Worm (Caenorhabditis elegans) whole organism, L4 larva: ENCODE measurements around the gene pro-3.
A peak's percentile ranks its signal among the peaks of the same experiment; 100 is the strongest.

Experiments
- F26F4.8 ChIP-seq: fragments of 200-800 bp; sonication (Bioruptor generic); conservative IDR thresholded peaks from 2 replicates; pipeline ENCODE4 v1.3.6; 2022; ENCODE audit warnings: missing genetic modification characterization, missing compliant biosample characterization
- R02D3.7 ChIP-seq: fragments of 150-350 bp; sonication (generic microtip); optimal IDR thresholded peaks from 3 replicates; lab custom pipeline; 2014; ENCODE audit warnings: missing biosample characterization, missing genetic modification characterization
- ZK546.5 ChIP-seq, 2 experiments: sonication (generic microtip); optimal IDR thresholded peaks; 2 replicates each; lab custom pipeline; 2017; ENCODE audit warnings: missing biosample characterization in 2 of 2, missing genetic modification characterization in 2 of 2
- ceh-20 ChIP-seq: fragments of 200-800 bp; sonication (Bioruptor generic); IDR thresholded peaks from 2 replicates; pipeline ENCODE4 v1.3.6; 2022; ENCODE audit warnings: missing genetic modification reagents, missing genetic modification characterization, missing compliant biosample characterization
- ceh-32 ChIP-seq: sonication (generic microtip); optimal IDR thresholded peaks from 2 replicates; lab custom pipeline; 2016; ENCODE audit warnings: mild to moderate bottlenecking, missing genetic modification characterization, missing compliant biosample characterization; ENCODE audit not compliant: poor library complexity
- ceh-82 ChIP-seq: sonication (generic microtip); optimal IDR thresholded peaks from 2 replicates; lab custom pipeline; 2017; ENCODE audit warnings: missing biosample characterization, missing genetic modification characterization
- cey-2 ChIP-seq: sonication (generic microtip); optimal IDR thresholded peaks from 3 replicates; lab custom pipeline; 2017; ENCODE audit warnings: missing genetic modification characterization, mild to moderate bottlenecking, missing compliant biosample characterization, antibody characterized with exemption, borderline replicate concordance; ENCODE audit not compliant: insufficient read depth
- daf-12 ChIP-seq: fragments of 150-350 bp; optimal IDR thresholded peaks from 2 replicates; lab custom pipeline; 2014; ENCODE audit warnings: missing biosample characterization, missing genetic modification reagents, missing genetic modification characterization
- daf-16 ChIP-seq, 3 experiments: sonication (generic microtip); optimal IDR thresholded peaks; 2 replicates each; lab custom pipeline; 2016 to 2017; ENCODE audit warnings: missing genetic modification characterization in 3 of 3, missing genetic modification reagents in 3 of 3, mild to moderate bottlenecking in 2 of 3, missing compliant biosample characterization in 2 of 3, missing biosample characterization in 1 of 3, moderate library complexity in 1 of 3
- daf-19 ChIP-seq: fragments of 200-800 bp; sonication (Bioruptor generic); conservative IDR thresholded peaks from 2 replicates; pipeline ENCODE4 v1.3.6; 2022; ENCODE audit warnings: missing genetic modification characterization, missing compliant biosample characterization
- daf-8 ChIP-seq: fragments of 200-800 bp; sonication (Bioruptor generic); IDR thresholded peaks from 2 replicates; pipeline ENCODE4 v1.3.6; 2022; ENCODE audit warnings: missing genetic modification characterization, missing compliant biosample characterization
- duxl-1 ChIP-seq: sonication (generic microtip); optimal IDR thresholded peaks from 2 replicates; lab custom pipeline; 2016; ENCODE audit warnings: mild to moderate bottlenecking, missing genetic modification characterization, moderate library complexity, missing compliant biosample characterization; ENCODE audit not compliant: poor library complexity
- egl-27 ChIP-seq: sonication (generic microtip); optimal IDR thresholded peaks from 3 replicates; lab custom pipeline; 2017; ENCODE audit warnings: missing biosample characterization, missing genetic modification reagents, missing genetic modification characterization
- egl-43 ChIP-seq: fragments of 200-800 bp; sonication (Bioruptor generic); IDR thresholded peaks from 2 replicates; pipeline ENCODE4 v1.3.6; 2022; ENCODE audit warnings: missing genetic modification reagents, missing genetic modification characterization, missing compliant biosample characterization
- gei-8 ChIP-seq: fragments of 200-800 bp; sonication (Bioruptor generic); optimal IDR thresholded peaks from 2 replicates; lab custom pipeline; 2018; ENCODE audit warnings: mild to moderate bottlenecking, missing genetic modification characterization, missing compliant biosample characterization
- hlh-11 ChIP-seq: fragments of 200-800 bp; sonication (Bioruptor generic); optimal IDR thresholded peaks from 2 replicates; lab custom pipeline; 2018; ENCODE audit warnings: mild to moderate bottlenecking, missing genetic modification characterization, missing compliant biosample characterization
- hmg-1.1 ChIP-seq: fragments of 200-800 bp; sonication (Bioruptor generic); IDR thresholded peaks from 2 replicates; pipeline ENCODE4 v1.3.6; 2022; ENCODE audit warnings: missing genetic modification reagents, missing genetic modification characterization, missing compliant biosample characterization
- jun-1 ChIP-seq: fragments of 150-350 bp; optimal IDR thresholded peaks from 2 replicates; lab custom pipeline; 2014; ENCODE audit warnings: missing biosample characterization, missing genetic modification reagents, missing genetic modification characterization
- lin-13 ChIP-seq: fragments of 150-350 bp; optimal IDR thresholded peaks from 2 replicates; lab custom pipeline; 2014; ENCODE audit warnings: missing biosample characterization, missing genetic modification reagents, missing genetic modification characterization
- lin-29 ChIP-seq: fragments of 200-800 bp; sonication (Bioruptor generic); IDR thresholded peaks from 2 replicates; pipeline ENCODE4 v1.3.6; 2022; ENCODE audit warnings: missing genetic modification reagents, missing genetic modification characterization, missing compliant biosample characterization
- lin-38 ChIP-seq: fragments of 200-800 bp; sonication (Bioruptor generic); IDR thresholded peaks from 2 replicates; pipeline ENCODE4 v1.3.6; 2022; ENCODE audit warnings: missing genetic modification reagents, missing genetic modification characterization, missing compliant biosample characterization
- mdl-1 ChIP-seq, 2 experiments: fragments of 150-350 bp in 1 of 2; sonication (generic microtip) in 1 of 2; optimal IDR thresholded peaks; 2 replicates each; lab custom pipeline; 2014 to 2017; ENCODE audit warnings: missing biosample characterization in 2 of 2, missing genetic modification characterization in 2 of 2
- nhr-28 ChIP-seq: fragments of 150-350 bp; optimal IDR thresholded peaks from 2 replicates; lab custom pipeline; 2014; ENCODE audit warnings: missing biosample characterization, missing genetic modification characterization
- nhr-42 ChIP-seq: fragments of 200-800 bp; sonication (Bioruptor generic); IDR thresholded peaks from 2 replicates; pipeline ENCODE4 v1.3.6; 2022; ENCODE audit warnings: missing genetic modification characterization, missing compliant biosample characterization
- nhr-48 ChIP-seq: sonication (generic microtip); optimal IDR thresholded peaks from 2 replicates; lab custom pipeline; 2016; ENCODE audit warnings: mild to moderate bottlenecking, missing genetic modification characterization, missing compliant biosample characterization
- php-3 ChIP-seq: fragments of 200-800 bp; sonication (Bioruptor generic); IDR thresholded peaks from 2 replicates; pipeline ENCODE4 v1.3.6; 2022; ENCODE audit warnings: missing genetic modification reagents, missing genetic modification characterization, missing compliant biosample characterization
- pqm-1 ChIP-seq: sonication (generic microtip); optimal IDR thresholded peaks from 2 replicates; lab custom pipeline; 2017; ENCODE audit warnings: missing biosample characterization, missing genetic modification characterization
- rbr-2 ChIP-seq: sonication (generic microtip); optimal IDR thresholded peaks from 2 replicates; lab custom pipeline; 2016; ENCODE audit warnings: missing genotype, missing genetic modification characterization, missing compliant biosample characterization
- snpc-4 ChIP-seq: fragments of 150-350 bp; optimal IDR thresholded peaks from 2 replicates; lab custom pipeline; 2014; ENCODE audit warnings: missing biosample characterization, missing genetic modification characterization
- tra-1 ChIP-seq: fragments of 200-800 bp; sonication (Bioruptor generic); IDR thresholded peaks from 2 replicates; pipeline ENCODE4 v1.3.6; 2022; ENCODE audit warnings: missing genetic modification reagents, missing genetic modification characterization, missing compliant biosample characterization
- unc-130 ChIP-seq: sonication (generic microtip); optimal IDR thresholded peaks from 2 replicates; lab custom pipeline; 2016; ENCODE audit warnings: missing genetic modification reagents, missing genetic modification characterization, missing compliant biosample characterization
- unc-39 ChIP-seq: sonication (generic microtip); optimal IDR thresholded peaks from 2 replicates; lab custom pipeline; 2017; ENCODE audit warnings: missing biosample characterization, missing genetic modification characterization
- vab-7 ChIP-seq: fragments of 200-800 bp; sonication (Bioruptor generic); IDR thresholded peaks from 2 replicates; pipeline ENCODE4 v1.3.6; 2022; ENCODE audit warnings: missing genetic modification reagents, missing genetic modification characterization, missing compliant biosample characterization
- zag-1 ChIP-seq: fragments of 150-350 bp; optimal IDR thresholded peaks from 2 replicates; lab custom pipeline; 2014; ENCODE audit warnings: missing biosample characterization, missing genetic modification characterization
- zfp-3 ChIP-seq: fragments of 200-800 bp; sonication (Bioruptor generic); conservative IDR thresholded peaks from 2 replicates; pipeline ENCODE4 v1.3.6; 2022; ENCODE audit warnings: missing genetic modification reagents, missing genetic modification characterization, missing compliant biosample characterization

pro-3 gene

DNA sequence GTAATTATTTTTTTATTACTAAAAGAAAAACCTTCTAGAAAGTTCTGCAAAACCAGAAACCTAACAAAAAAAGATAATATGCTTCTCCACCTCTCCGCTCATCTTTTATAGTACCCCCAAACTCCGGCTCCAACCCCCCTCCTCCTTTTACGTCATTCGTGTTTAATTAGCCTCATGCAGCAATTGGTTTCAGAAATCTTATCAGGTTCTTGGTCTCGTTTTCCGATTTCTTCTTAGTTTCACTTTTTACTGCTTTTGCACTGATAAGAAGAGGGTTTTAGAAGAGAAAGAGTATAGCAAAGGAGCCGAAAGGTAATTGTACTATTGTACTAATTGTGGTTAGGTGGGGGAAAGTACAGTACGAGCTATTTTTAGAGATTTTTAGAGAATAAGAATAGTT, 66.8 kb downstream of the pro-3 start (continued):
- TF ChIP-seq mdl-1 (tag; optimal IDR thresholded peaks at IDR 0.05; lab: Kevin White, UChicago) (no peak), cey-2 (no peak), ceh-32 (tag; lab: Kevin White, UChicago) (no peak), egl-43 (GFP tag; lab: Robert Waterston, UW) (no peak), daf-16 (GFP tag; optimal IDR thresholded peaks at IDR 0.05; lab: Kevin White, UChicago) (no peak), daf-16 (tag; optimal IDR thresholded peaks at IDR 0.05; lab: Kevin White, UChicago) (peak; percentile 67), daf-12 (no peak), hmg-1.1 (GFP tag; lab: Robert Waterston, UW) (no peak), ceh-82 (no peak), snpc-4 (tag; lab: Kevin White, UChicago) (no peak), nhr-48 (tag; lab: Kevin White, UChicago) (peak; percentile 8), jun-1 (tag; lab: Kevin White, UChicago) (no peak), unc-39 (tag; lab: Kevin White, UChicago) (no peak), unc-130 (GFP tag; lab: Kevin White, UChicago) (no peak), php-3 (0 out of 2 replicates have a peak, but pooled peaks have one; percentile 44), duxl-1 (tag; lab: Kevin White, UChicago) (no peak), daf-19 (GFP tag; lab: Robert Waterston, UW) (no peak), pqm-1 (tag; lab: Kevin White, UChicago) (peak; percentile 57), vab-7 (GFP tag; lab: Robert Waterston, UW) (no peak), daf-8 (GFP tag; lab: Robert Waterston, UW) (no peak), ZK546.5 (tag; optimal IDR thresholded peaks at IDR 0.05; lab: Kevin White, UChicago) (no peak), tra-1 (GFP tag; lab: Robert Waterston, UW) (peak; percentile 12; the same call in 1 of the 2 replicates), nhr-28 (tag; lab: Kevin White, UChicago) (peak; percentile 62), zag-1 (tag; lab: Kevin White, UChicago) (no peak), hlh-11 (tag; lab: Kevin White, UChicago) (peak; percentile 58), F26F4.8 (GFP tag; lab: Robert Waterston, UW) (no peak), gei-8 (no peak), lin-38 (GFP tag; lab: Robert Waterston, UW) (no peak), lin-29 (GFP tag; lab: Robert Waterston, UW) (no peak), ceh-20 (no peak), egl-27 (tag; lab: Kevin White, UChicago) (no peak), R02D3.7 (tag; lab: Kevin White, UChicago) (no peak), lin-13 (peak; percentile 15), nhr-42 (no peak), rbr-2 (no peak), zfp-3 (GFP tag; lab: Robert Waterston, UW) (no peak)
